Worm (Caenorhabditis elegans): ENCODE measurements around the gene amph-1.

Gene amph-1

ce11 chrIV:9643188-9643587 lies 4.5 kb downstream of the amph-1 start, which contains the start of gene degl-2:
Gene degl-2 (plus strand): TSS chrIV:9643488.
- TF ChIP-seq W03F9.2 (tag; optimal IDR thresholded peaks at IDR 0.05) (no peak), dao-5 (tag; optimal IDR thresholded peaks at IDR 0.05) (no peak), him-1 (tag; optimal IDR thresholded peaks at IDR 0.05) (no peak)

ce11 chrIV:9641925-9642324 lies 5.7 kb downstream of the amph-1 start, which contains the start of gene del-2:
Gene del-2 (minus strand): TSS chrIV:9642025.
- TF ChIP-seq him-1 (tag; optimal IDR thresholded peaks at IDR 0.05) (no peak), W03F9.2 (tag; optimal IDR thresholded peaks at IDR 0.05) (no peak)

DNA sequence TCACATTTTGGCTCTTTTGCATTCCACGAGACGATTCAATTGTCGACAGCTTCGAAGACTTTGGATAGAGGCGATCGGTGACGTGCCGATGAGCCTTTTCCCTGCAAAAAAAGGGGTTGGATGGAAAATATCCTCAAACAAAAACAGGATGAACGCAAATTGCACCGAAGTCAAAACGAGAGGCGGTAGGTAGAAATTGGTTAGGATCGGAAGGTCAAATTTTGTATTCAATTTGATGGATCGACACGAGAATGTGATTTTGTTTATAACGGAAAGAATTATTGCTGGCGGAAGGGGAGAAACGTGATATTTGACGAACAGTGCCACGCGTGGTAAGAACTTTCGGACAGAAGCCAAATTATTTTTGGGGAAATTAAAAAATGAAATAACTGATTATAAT lies 12.8 kb downstream of the amph-1 start, which contains the start of gene mca-1:
Gene mca-1, minus strand, starts transcription at position 101 of the 400 bp plus-strand sequence.
- TF ChIP-seq W03F9.2 (tag; optimal IDR thresholded peaks at IDR 0.05) (no peak), him-1 (tag; optimal IDR thresholded peaks at IDR 0.05) (no peak), dao-5 (tag; optimal IDR thresholded peaks at IDR 0.05) (no peak)

DNA sequence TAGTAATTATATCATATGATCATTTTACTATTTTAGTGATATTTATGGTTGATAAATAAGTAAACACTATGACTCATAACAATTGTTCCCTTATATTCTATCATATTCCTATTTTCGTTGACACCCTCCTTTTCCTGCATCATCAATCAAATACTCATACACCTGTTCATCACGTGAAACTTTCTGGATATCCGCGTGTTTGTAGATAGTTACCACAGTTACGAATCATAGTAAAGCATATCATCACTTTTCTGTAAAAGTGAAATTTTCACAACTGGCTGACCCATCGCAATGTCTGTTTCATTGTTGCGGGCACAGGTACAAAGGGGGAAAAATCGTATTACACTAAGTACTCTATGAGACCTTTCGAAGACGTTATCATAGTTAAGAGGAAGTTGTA lies 13.8 kb downstream of the amph-1 start:
- no peak for TF ChIP-seq him-1 (tag; optimal IDR thresholded peaks at IDR 0.05)
- TF ChIP-seq W03F9.2 (tag; optimal IDR thresholded peaks at IDR 0.05): no peak
- TF ChIP-seq dao-5 (tag; optimal IDR thresholded peaks at IDR 0.05): no peak

DNA sequence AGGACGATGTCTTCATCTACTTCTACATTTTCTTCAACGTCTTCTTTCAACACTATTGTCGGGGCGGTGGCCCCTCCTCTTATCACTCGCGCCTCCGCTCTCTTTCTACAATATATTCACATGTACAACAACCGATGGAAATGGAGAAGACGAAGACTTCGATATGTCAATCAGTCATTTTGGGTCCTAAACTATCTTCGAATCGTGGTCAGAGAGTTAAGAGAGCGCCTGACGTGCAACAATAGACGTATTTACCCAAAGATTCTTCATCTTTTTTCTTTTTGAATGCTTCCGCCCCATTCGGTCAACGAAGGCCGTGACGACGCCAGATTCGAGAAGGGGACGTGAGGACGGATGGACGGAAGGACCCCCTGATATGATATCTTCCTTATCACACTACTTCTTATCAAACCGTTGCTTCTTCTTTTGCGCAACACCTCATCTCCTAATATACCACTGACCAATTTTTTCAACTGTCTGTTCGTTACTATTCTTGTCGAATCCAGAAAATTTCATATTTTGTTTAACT lies 14.6 kb downstream of the amph-1 start:
- no peak for TF ChIP-seq dao-5 (tag; optimal IDR thresholded peaks at IDR 0.05)
- TF ChIP-seq W03F9.2 (tag; optimal IDR thresholded peaks at IDR 0.05): no peak
- TF ChIP-seq him-1 (tag; optimal IDR thresholded peaks at IDR 0.05): no peak

DNA sequence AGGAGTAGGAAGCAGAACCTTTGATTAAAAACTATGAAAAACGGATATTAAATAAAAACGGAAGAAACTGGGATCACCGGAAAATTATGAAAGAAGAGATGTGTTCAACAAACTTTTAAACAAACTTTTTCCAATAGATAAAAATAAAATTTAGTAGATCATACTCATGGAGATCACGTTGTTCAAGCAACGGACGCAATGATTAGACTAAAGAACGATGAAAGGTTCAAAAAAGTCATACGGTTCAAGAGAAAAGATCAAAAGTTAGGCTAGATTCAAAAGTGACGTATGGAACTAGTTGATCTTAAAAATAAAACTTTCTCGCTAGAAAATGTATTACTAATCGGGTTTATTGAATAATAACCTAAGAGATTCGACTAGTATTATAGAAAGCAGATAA lies 15.6 kb downstream of the amph-1 start:
- TF ChIP-seq him-1 (tag; optimal IDR thresholded peaks at IDR 0.05) (no peak), W03F9.2 (tag; optimal IDR thresholded peaks at IDR 0.05) (no peak), dao-5 (tag; optimal IDR thresholded peaks at IDR 0.05) (no peak)

ce11 chrIV:9631579-9631978 lies 16.1 kb downstream of the amph-1 start:
- TF ChIP-seq dao-5 (tag; optimal IDR thresholded peaks at IDR 0.05): no peak
- no peak for TF ChIP-seq him-1 (tag; optimal IDR thresholded peaks at IDR 0.05)
- no peak for TF ChIP-seq W03F9.2 (tag; optimal IDR thresholded peaks at IDR 0.05)

DNA sequence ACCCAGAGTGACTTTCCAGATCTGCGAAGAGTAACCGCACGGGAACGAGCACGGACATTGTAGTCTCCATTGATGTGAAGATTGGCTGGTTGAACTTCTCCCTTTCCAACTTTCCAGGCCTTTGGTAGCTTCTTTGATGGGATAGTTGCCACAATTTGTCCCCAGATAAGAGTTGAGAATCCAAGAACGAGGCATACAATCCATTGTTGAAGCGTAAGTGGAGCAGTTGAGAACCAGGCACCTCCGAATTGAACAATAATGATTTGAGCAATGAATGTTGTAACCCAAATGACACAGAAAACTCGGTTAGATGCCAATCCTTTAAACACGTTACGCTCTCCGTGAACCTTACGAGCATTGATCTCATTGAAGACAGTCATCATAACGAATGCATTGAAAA lies 20.6 kb downstream of the amph-1 start:
- no peak for TF ChIP-seq him-1 (tag; optimal IDR thresholded peaks at IDR 0.05)
- TF ChIP-seq dao-5 (tag; optimal IDR thresholded peaks at IDR 0.05): no peak
- TF ChIP-seq W03F9.2 (tag; optimal IDR thresholded peaks at IDR 0.05): no peak

ce11 chrIV:9625829-9626228 lies 21.8 kb downstream of the amph-1 start:
- TF ChIP-seq W03F9.2 (tag; optimal IDR thresholded peaks at IDR 0.05): no peak

DNA sequence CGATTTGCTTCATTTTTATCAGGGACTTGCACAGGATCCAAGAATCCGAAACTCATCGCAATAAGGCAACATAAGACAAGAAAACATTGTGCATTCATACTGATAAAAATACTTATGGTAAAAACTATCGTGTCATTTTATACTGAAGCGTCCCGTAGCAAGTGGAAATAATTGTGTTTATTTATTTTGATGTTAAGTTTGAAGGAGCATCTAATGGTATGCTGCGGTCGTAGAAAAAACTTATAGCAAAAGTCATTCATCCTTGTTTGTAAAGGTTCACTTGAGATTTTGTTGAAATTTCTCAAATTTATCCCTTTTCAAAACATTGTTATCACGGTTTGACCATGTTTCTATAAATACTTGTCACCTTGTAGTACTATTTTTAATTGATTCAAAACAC lies 22.7 kb downstream of the amph-1 start, which contains the start of gene W09C2.10:
Gene W09C2.10, minus strand, starts transcription at position 101 of the 400 bp plus-strand sequence.
- TF ChIP-seq him-1 (tag; optimal IDR thresholded peaks at IDR 0.05) (no peak), dao-5 (tag; optimal IDR thresholded peaks at IDR 0.05) (no peak), W03F9.2 (tag; optimal IDR thresholded peaks at IDR 0.05) (no peak)

ce11 chrIV:9624275-9624674 lies 23.4 kb downstream of the amph-1 start, which contains the start of gene W09C2.8:
Gene W09C2.8 (minus strand): TSS chrIV:9624375.
- TF ChIP-seq him-1 (tag; optimal IDR thresholded peaks at IDR 0.05): no peak
- no peak for TF ChIP-seq dao-5 (tag; optimal IDR thresholded peaks at IDR 0.05)

- TF ChIP-seq W03F9.2 (tag; optimal IDR thresholded peaks at IDR 0.05) (no peak), him-1 (tag; optimal IDR thresholded peaks at IDR 0.05) (no peak), dao-5 (tag; optimal IDR thresholded peaks at IDR 0.05) (no peak)
Measured at ce11 chrIV:9623269-9623668, 24.4 kb downstream of the amph-1 start, which contains the start of gene W09C2.9. Gene W09C2.9 (minus strand): TSS chrIV:9623369.

DNA sequence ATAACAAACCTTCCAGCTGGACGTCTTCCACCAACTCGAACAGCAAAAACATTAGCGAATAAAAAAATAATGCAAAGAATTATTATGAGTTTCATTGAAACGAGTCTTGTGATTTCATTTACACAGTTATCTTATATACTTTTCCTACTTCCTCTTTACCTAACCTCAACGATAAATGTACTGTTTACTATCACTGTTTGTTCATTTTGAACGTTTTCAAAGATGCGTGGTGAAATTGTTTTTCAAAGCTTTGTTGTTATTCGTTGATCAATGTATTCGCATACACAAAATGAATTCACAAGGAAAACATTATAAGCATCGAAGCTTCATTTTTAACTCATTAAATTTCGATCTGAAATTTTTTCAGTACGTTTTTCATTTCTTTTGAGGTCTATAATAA lies 25.4 kb downstream of the amph-1 start, which contains the start of gene W09C2.7:
Gene W09C2.7, minus strand, starts transcription at position 101 of the 400 bp plus-strand sequence.
- no peak for TF ChIP-seq dao-5 (tag; optimal IDR thresholded peaks at IDR 0.05)
- TF ChIP-seq W03F9.2 (tag; optimal IDR thresholded peaks at IDR 0.05): no peak
- no peak for TF ChIP-seq him-1 (tag; optimal IDR thresholded peaks at IDR 0.05)

ce11 chrIV:9618836-9619235 lies 28.8 kb downstream of the amph-1 start:
- TF ChIP-seq him-1 (tag; optimal IDR thresholded peaks at IDR 0.05) (no peak), dao-5 (tag; optimal IDR thresholded peaks at IDR 0.05) (no peak), W03F9.2 (tag; optimal IDR thresholded peaks at IDR 0.05) (no peak)

- TF ChIP-seq W03F9.2 (tag; optimal IDR thresholded peaks at IDR 0.05) (no peak), dao-5 (tag; optimal IDR thresholded peaks at IDR 0.05) (no peak), him-1 (tag; optimal IDR thresholded peaks at IDR 0.05) (no peak)
Measured at ce11 chrIV:9618015-9618414, 29.7 kb downstream of the amph-1 start.

Measured in whole organism, L4/young adult.